Worm (Caenorhabditis elegans) whole organism, mixed stage, embryonic: ENCODE data around the gene nhr-246.

Source experiments
- blmp-1 ChIP-seq: fragments of 150-350 bp; optimal IDR thresholded peaks from 2 replicates; lab custom pipeline; 2014; ENCODE audit warnings: missing biosample characterization, missing genetic modification characterization
- ces-1 ChIP-seq: fragments of 150-350 bp; optimal IDR thresholded peaks from 2 replicates; lab custom pipeline; 2014; ENCODE audit warnings: missing biosample characterization, missing genetic modification reagents, missing genetic modification characterization
- tbx-8 ChIP-seq: fragments of 200-800 bp; sonication (Bioruptor generic); optimal IDR thresholded peaks from 2 replicates; lab custom pipeline; 2018; ENCODE audit warnings: mild to moderate bottlenecking, missing genetic modification characterization, moderate library complexity, missing compliant biosample characterization

- no peak for TF ChIP-seq ces-1
- no peak for TF ChIP-seq tbx-8 (GFP tag; lab: Kevin White, UChicago)
- no peak for TF ChIP-seq blmp-1 (tag; lab: Kevin White, UChicago)
Observed at ce11 chrV:15310780-15311179, 5.5 kb upstream of the nhr-246 start, which contains the start of gene irld-62.
